Comparison of ENCODE assay signal across 8 worm cellular contexts in genomic region chrV:1049334-1049733, ce11.
TF ChIP-seq lines count a peak whose summit lies in the region.

No protein-coding gene starts in this region.

TF ChIP-seq in whole organism, L1 larva, 84 proteins besides CTCF, POLR2A, EP300 and RAD21 (continues in another document):
- TF ChIP-seq nhr-11 (tag; optimal IDR thresholded peaks at IDR 0.05; lab: Kevin White, UChicago) = no peak
- TF ChIP-seq lsy-2 (tag; optimal IDR thresholded peaks at IDR 0.05; lab: Kevin White, UChicago) = peak in 1 of 2 experiments; percentile 38
- no peak for TF ChIP-seq nhr-85 (tag; lab: Kevin White, UChicago)
- TF ChIP-seq ztf-4 (tag; optimal IDR thresholded peaks at IDR 0.05; lab: Kevin White, UChicago) = no peak
- peak; percentile 6 to 40 for TF ChIP-seq lin-35 (GFP tag; optimal IDR thresholded peaks at IDR 0.05; lab: Kevin White, UChicago)
- TF ChIP-seq fkh-4 (tag; optimal IDR thresholded peaks at IDR 0.05; lab: Kevin White, UChicago; ENCODE audit: borderline replicate concordance) = no peak
- no peak for TF ChIP-seq isw-1 (GFP tag; IDR thresholded peaks at IDR 0.05; lab: Robert Waterston, UW)
- TF ChIP-seq ama-1 (optimal IDR thresholded peaks at IDR 0.05; lab: Kevin White, UChicago) = no peak
- TF ChIP-seq ceh-63 (GFP tag; optimal IDR thresholded peaks at IDR 0.05; lab: Kevin White, UChicago) = no peak
- TF ChIP-seq nhr-19 (GFP tag; conservative IDR thresholded peaks at IDR 0.05; lab: Robert Waterston, UW) = no peak
- no peak for TF ChIP-seq unc-86 (tag; optimal IDR thresholded peaks at IDR 0.05; lab: Kevin White, UChicago)
- peak in 1 of 3 experiments; percentile 7 for TF ChIP-seq ceh-82 (tag; optimal IDR thresholded peaks at IDR 0.05; lab: Kevin White, UChicago)

TF ChIP-seq in whole organism, L2 larva, 48 proteins besides CTCF, POLR2A, EP300 and RAD21:
- TF ChIP-seq dmd-4 (tag; optimal IDR thresholded peaks at IDR 0.05; lab: Kevin White, UChicago) (no peak), F13H6.1 (tag; optimal IDR thresholded peaks at IDR 0.05; lab: Kevin White, UChicago) (no peak), nhr-23 (tag; optimal IDR thresholded peaks at IDR 0.05; lab: Kevin White, UChicago) (no peak), mab-5 (tag; optimal IDR thresholded peaks at IDR 0.05; lab: Kevin White, UChicago) (no peak), fos-1 (tag; optimal IDR thresholded peaks at IDR 0.05; lab: Kevin White, UChicago) (peak; percentile 8), aly-2 (tag; optimal IDR thresholded peaks at IDR 0.05; lab: Kevin White, UChicago) (no peak), C34F6.9 (tag; optimal IDR thresholded peaks at IDR 0.05; lab: Kevin White, UChicago) (peak; percentile 21), unc-55 (GFP tag; optimal IDR thresholded peaks at IDR 0.05; lab: Kevin White, UChicago) (peak; percentile 43)
TF ChIP-seq in whole organism, L2 larva: peak in this region for 3.

TF ChIP-seq in whole organism, L3 larva, 47 proteins besides CTCF, POLR2A, EP300 and RAD21 (continues in another document):
- TF ChIP-seq egl-5 (tag; optimal IDR thresholded peaks at IDR 0.05; lab: Kevin White, UChicago) = no peak
- peak; percentile 47 for TF ChIP-seq lin-39 (tag; optimal IDR thresholded peaks at IDR 0.05; lab: Kevin White, UChicago)
- TF ChIP-seq egl-27 (tag; optimal IDR thresholded peaks at IDR 0.05; lab: Kevin White, UChicago) = no peak
- TF ChIP-seq nhr-12 (tag; optimal IDR thresholded peaks at IDR 0.05; lab: Kevin White, UChicago) = no peak
- TF ChIP-seq fkh-10 (GFP tag; optimal IDR thresholded peaks at IDR 0.05; lab: Kevin White, UChicago) = no peak
- TF ChIP-seq nhr-77 (tag; optimal IDR thresholded peaks at IDR 0.05; lab: Kevin White, UChicago) = no peak
- TF ChIP-seq ztf-11 (tag; optimal IDR thresholded peaks at IDR 0.05; lab: Kevin White, UChicago) = no peak
- TF ChIP-seq skn-1 (tag; optimal IDR thresholded peaks at IDR 0.05; lab: Kevin White, UChicago) = no peak
- TF ChIP-seq mdl-1 (tag; optimal IDR thresholded peaks at IDR 0.05; lab: Kevin White, UChicago) = no peak
- TF ChIP-seq zag-1 (tag; optimal IDR thresholded peaks at IDR 0.05; lab: Kevin White, UChicago) = no peak
- TF ChIP-seq snpc-4 (tag; optimal IDR thresholded peaks at IDR 0.05; lab: Kevin White, UChicago) = peak; percentile 0
- no peak for TF ChIP-seq aly-2 (tag; optimal IDR thresholded peaks at IDR 0.05; lab: Kevin White, UChicago)
- TF ChIP-seq unc-62 (GFP tag; optimal IDR thresholded peaks at IDR 0.05; lab: Kevin White, UChicago) = no peak

TF ChIP-seq in whole organism, L4 larva, 104 proteins besides CTCF, POLR2A, EP300 and RAD21:
- TF ChIP-seq ceh-62 (tag; optimal IDR thresholded peaks at IDR 0.05; lab: Kevin White, UChicago) (no peak), daf-16 (GFP tag; optimal IDR thresholded peaks at IDR 0.05; lab: Kevin White, UChicago) (no peak), daf-16 (tag; optimal IDR thresholded peaks at IDR 0.05; lab: Kevin White, UChicago) (peak; percentile 45), set-16 (GFP tag; IDR thresholded peaks at IDR 0.05; lab: Robert Waterston, UW) (no peak), hlh-11 (tag; optimal IDR thresholded peaks at IDR 0.05; lab: Kevin White, UChicago) (peak; percentile 4), lin-38 (GFP tag; IDR thresholded peaks at IDR 0.05; lab: Robert Waterston, UW) (peak; percentile 59)
TF ChIP-seq in whole organism, L4 larva: peak in this region for 3.

TF ChIP-seq in whole organism, late embryonic, 69 proteins besides CTCF, POLR2A, EP300 and RAD21:
- no peak for TF ChIP-seq hlh-15 (tag; optimal IDR thresholded peaks at IDR 0.05; lab: Kevin White, UChicago)
- peak; percentile 3 for TF ChIP-seq nfya-1 (tag; optimal IDR thresholded peaks at IDR 0.05; lab: Kevin White, UChicago)
- TF ChIP-seq ceh-22 (tag; optimal IDR thresholded peaks at IDR 0.05; lab: Kevin White, UChicago) = no peak
- no peak for TF ChIP-seq ceh-30 (tag; optimal IDR thresholded peaks at IDR 0.05; lab: Kevin White, UChicago)
- TF ChIP-seq unc-86 (tag; optimal IDR thresholded peaks at IDR 0.05; lab: Kevin White, UChicago) = no peak
- no peak for TF ChIP-seq ceh-24 (tag; optimal IDR thresholded peaks at IDR 0.05; lab: Kevin White, UChicago)
- TF ChIP-seq fkh-6 (tag; optimal IDR thresholded peaks at IDR 0.05; lab: Kevin White, UChicago) = no peak
- no peak for TF ChIP-seq ceh-14 (tag; optimal IDR thresholded peaks at IDR 0.05; lab: Kevin White, UChicago)
- TF ChIP-seq unc-55 (GFP tag; optimal IDR thresholded peaks at IDR 0.05; lab: Kevin White, UChicago) = peak; percentile 30
- peak; percentile 23 for TF ChIP-seq ceh-48 (tag; optimal IDR thresholded peaks at IDR 0.05; lab: Kevin White, UChicago)

TF ChIP-seq in whole organism, midembryonic, 9 proteins besides CTCF, POLR2A, EP300 and RAD21:
- TF ChIP-seq T22C8.4 (GFP tag; IDR thresholded peaks at IDR 0.05; lab: Robert Waterston, UW) = peak; percentile 21; the same call in 1 of the 2 replicates
- no peak for TF ChIP-seq tab-1 (GFP tag; IDR thresholded peaks at IDR 0.05; lab: Robert Waterston, UW)

TF ChIP-seq in whole organism, mixed stage, embryonic, 35 proteins besides CTCF, POLR2A, EP300 and RAD21:
- no peak for TF ChIP-seq unc-62 (GFP tag; optimal IDR thresholded peaks at IDR 0.05; lab: Kevin White, UChicago)
- no peak for TF ChIP-seq unc-39 (tag; optimal IDR thresholded peaks at IDR 0.05; lab: Kevin White, UChicago)
- TF ChIP-seq sem-2 (GFP tag; optimal IDR thresholded peaks at IDR 0.05; lab: Kevin White, UChicago) = no peak
- no peak for TF ChIP-seq ceh-83 (GFP tag; optimal IDR thresholded peaks at IDR 0.05; lab: Kevin White, UChicago)
- no peak for TF ChIP-seq hlh-1 (tag; optimal IDR thresholded peaks at IDR 0.05; lab: Kevin White, UChicago)
- TF ChIP-seq unc-120 (tag; optimal IDR thresholded peaks at IDR 0.05; lab: Kevin White, UChicago; ENCODE audit: poor library complexity, severe bottlenecking) = peak; percentile 42
- TF ChIP-seq nhr-237 (tag; optimal IDR thresholded peaks at IDR 0.05; lab: Kevin White, UChicago) = no peak
- no peak for TF ChIP-seq mls-2 (tag; optimal IDR thresholded peaks at IDR 0.05; lab: Kevin White, UChicago)
- TF ChIP-seq bed-3 (GFP tag; optimal IDR thresholded peaks at IDR 0.05; lab: Kevin White, UChicago) = no peak
- TF ChIP-seq mab-5 (tag; optimal IDR thresholded peaks at IDR 0.05; lab: Kevin White, UChicago) = no peak
- TF ChIP-seq lsy-2 (tag; optimal IDR thresholded peaks at IDR 0.05; lab: Kevin White, UChicago) = peak; percentile 1
- TF ChIP-seq lin-32 (GFP tag; optimal IDR thresholded peaks at IDR 0.05; lab: Kevin White, UChicago) = no peak
- no peak for TF ChIP-seq M03D4.4 (tag; optimal IDR thresholded peaks at IDR 0.05; lab: Kevin White, UChicago)

TF ChIP-seq in whole organism, young adult, 124 proteins besides CTCF, POLR2A, EP300 and RAD21:
- TF ChIP-seq dpl-1 (GFP tag; optimal IDR thresholded peaks at IDR 0.05; lab: Kevin White, UChicago) = peak; percentile 55
- no peak for TF ChIP-seq B0019.2 (GFP tag; conservative IDR thresholded peaks at IDR 0.05; lab: Robert Waterston, UW)
- no peak for TF ChIP-seq ccch-3 (GFP tag; optimal IDR thresholded peaks at IDR 0.05; lab: Kevin White, UChicago)
- peak; percentile 44; the same call in 1 of the 2 replicates for TF ChIP-seq hmg-1.2 (GFP tag; IDR thresholded peaks at IDR 0.05; lab: Robert Waterston, UW)
- TF ChIP-seq rec-8 (tag; optimal IDR thresholded peaks at IDR 0.05; lab: Kevin White, UChicago) = no peak
- TF ChIP-seq F10E7.11 (tag; optimal IDR thresholded peaks at IDR 0.05; lab: Kevin White, UChicago) = no peak
- peak; percentile 76 for TF ChIP-seq madf-8 (GFP tag; conservative IDR thresholded peaks at IDR 0.05; lab: Robert Waterston, UW)
- TF ChIP-seq aptf-2 (GFP tag; conservative IDR thresholded peaks at IDR 0.05; lab: Robert Waterston, UW) = no peak
- no peak for TF ChIP-seq ekl-4 (GFP tag; IDR thresholded peaks at IDR 0.05; lab: Robert Waterston, UW)
- TF ChIP-seq xnd-1 (tag; optimal IDR thresholded peaks at IDR 0.05; lab: Kevin White, UChicago) = peak; percentile 62
- peak; percentile 68 for TF ChIP-seq mcd-1 (GFP tag; IDR thresholded peaks at IDR 0.05; lab: Robert Waterston, UW)
- TF ChIP-seq tbx-9 (tag; optimal IDR thresholded peaks at IDR 0.05; lab: Kevin White, UChicago; ENCODE audit: borderline replicate concordance) = no peak
- TF ChIP-seq efl-1 (GFP tag; optimal IDR thresholded peaks at IDR 0.05; lab: Kevin White, UChicago) = peak; percentile 86
- TF ChIP-seq ceh-100 (GFP tag; IDR thresholded peaks at IDR 0.05; lab: Robert Waterston, UW) = 0 out of 2 replicates have a peak, but pooled peaks have one; percentile 20
- no peak for TF ChIP-seq C06A6.2 (GFP tag; conservative IDR thresholded peaks at IDR 0.05; lab: Robert Waterston, UW)
- TF ChIP-seq madf-3 (GFP tag; IDR thresholded peaks at IDR 0.05; lab: Robert Waterston, UW) = no peak
- TF ChIP-seq madf-6 (GFP tag; IDR thresholded peaks at IDR 0.05; lab: Robert Waterston, UW) = peak; percentile 87
